Worm (Caenorhabditis elegans): Measurements from ENCODE around the gene nhr-43.

nhr-43 gene

DNA sequence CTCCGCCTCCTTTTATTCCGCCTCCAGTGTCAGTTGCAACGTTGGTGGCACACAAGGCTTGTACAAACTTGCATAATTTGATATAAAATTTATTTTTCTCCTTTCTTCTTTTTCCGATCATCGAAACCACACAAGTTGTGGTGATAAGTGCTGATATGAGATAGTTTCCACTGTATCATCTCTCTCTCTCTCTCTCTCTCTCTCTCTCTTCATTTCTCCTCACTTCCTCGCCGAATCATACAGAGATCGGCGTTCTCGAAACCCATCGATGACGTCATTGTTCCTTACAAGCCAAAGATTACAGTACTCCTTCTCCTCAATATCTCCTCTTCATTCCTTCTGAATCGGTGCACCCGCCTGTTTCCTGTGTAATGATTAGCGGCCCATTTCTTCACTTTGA is at the start of gene nhr-43:
Gene nhr-43 (plus strand): TSS at position 233 of the 400 bp plus-strand sequence.
- no peak for TF ChIP-seq nhr-11 (tag; optimal IDR thresholded peaks at IDR 0.05)
- peak; percentile 64 for TF ChIP-seq nhr-23 (tag; optimal IDR thresholded peaks at IDR 0.05)
- TF ChIP-seq pha-4 (tag; optimal IDR thresholded peaks at IDR 0.05): no peak
- TF ChIP-seq R02D3.7 (tag; optimal IDR thresholded peaks at IDR 0.05): no peak
- TF ChIP-seq nfya-1 (tag; optimal IDR thresholded peaks at IDR 0.05; ENCODE audit: insufficient read depth): peak; percentile 8
- TF ChIP-seq jun-1 (tag; optimal IDR thresholded peaks at IDR 0.05): no peak
- TF ChIP-seq pqm-1 (tag; optimal IDR thresholded peaks at IDR 0.05): no peak
- no peak for TF ChIP-seq nhr-12 (tag; optimal IDR thresholded peaks at IDR 0.05)
- peak; percentile 40 for TF ChIP-seq tbx-2 (tag; optimal IDR thresholded peaks at IDR 0.05)
- TF ChIP-seq ceh-9 (tag; optimal IDR thresholded peaks at IDR 0.05): no peak
- TF ChIP-seq fos-1 (tag; optimal IDR thresholded peaks at IDR 0.05): no peak
- TF ChIP-seq skn-1 (tag; optimal IDR thresholded peaks at IDR 0.05): no peak
- TF ChIP-seq hmg-11 (tag; optimal IDR thresholded peaks at IDR 0.05): no peak
- TF ChIP-seq nhr-25 (tag; optimal IDR thresholded peaks at IDR 0.05): peak; percentile 48
- TF ChIP-seq elt-3 (tag; optimal IDR thresholded peaks at IDR 0.05): peak in 1 of 3 experiments; percentile 72
- no peak for TF ChIP-seq daf-12 (tag; optimal IDR thresholded peaks at IDR 0.05)
- peak; percentile 98 for TF ChIP-seq nhr-43 (tag; optimal IDR thresholded peaks at IDR 0.05; ENCODE audit: poor library complexity, severe bottlenecking)
- no peak for TF ChIP-seq ztf-11 (tag; optimal IDR thresholded peaks at IDR 0.05)

DNA sequence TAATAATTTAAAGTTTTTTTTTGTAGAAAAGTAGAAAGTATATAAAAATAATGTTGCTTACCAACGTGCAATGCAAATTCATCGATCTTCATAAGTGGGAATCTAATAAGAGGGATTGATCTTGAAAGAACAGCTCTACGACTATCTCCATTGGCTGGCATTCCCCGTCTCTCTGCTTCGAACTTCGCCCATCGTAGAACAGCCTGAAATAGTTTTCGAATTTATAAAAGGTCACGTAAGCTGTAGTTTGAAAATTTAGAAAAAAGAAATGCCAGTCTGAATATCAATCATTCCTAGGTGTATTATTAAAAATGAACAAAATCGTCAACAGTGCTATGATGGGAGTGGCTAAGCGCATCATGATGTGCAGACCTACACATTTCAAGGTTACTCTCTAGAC is 47.5 kb upstream of the nhr-43 start, which contains the start of gene F38H4.5:
Gene F38H4.5 (plus strand): TSS at position 301 of the 400 bp plus-strand sequence.
- TF ChIP-seq ama-1 (optimal IDR thresholded peaks at IDR 0.05) (no peak), elt-3 (tag; optimal IDR thresholded peaks at IDR 0.05) (no peak), egl-27 (tag; optimal IDR thresholded peaks at IDR 0.05) (no peak), nhr-23 (tag; optimal IDR thresholded peaks at IDR 0.05) (no peak), ceh-28 (tag; optimal IDR thresholded peaks at IDR 0.05) (no peak), nhr-77 (tag; optimal IDR thresholded peaks at IDR 0.05) (no peak), nhr-12 (tag; optimal IDR thresholded peaks at IDR 0.05) (no peak), unc-39 (tag; optimal IDR thresholded peaks at IDR 0.05) (no peak), skn-1 (tag; optimal IDR thresholded peaks at IDR 0.05) (no peak)

DNA sequence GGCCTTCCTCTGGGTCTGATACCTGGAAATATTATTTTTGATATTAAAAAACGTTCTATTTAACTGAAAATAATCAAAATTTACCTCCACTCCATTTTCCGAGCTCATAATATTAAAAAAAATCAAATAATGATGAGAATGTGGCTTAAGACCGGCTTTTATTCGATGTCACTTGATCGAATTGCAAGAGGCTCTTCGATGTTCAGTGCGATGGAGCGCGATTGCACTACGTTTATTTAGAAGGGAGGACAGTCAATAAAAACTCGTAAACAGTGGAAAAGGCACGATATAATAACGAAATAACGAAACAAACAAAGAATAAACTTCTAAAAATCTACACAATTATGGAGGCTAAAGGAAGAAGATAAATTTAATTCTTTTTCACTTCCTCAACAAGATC is 44.6 kb upstream of the nhr-43 start, which contains the start of gene tag-30:
Gene tag-30 (minus strand): TSS at position 383 of the 400 bp plus-strand sequence.
- no peak for TF ChIP-seq elt-1 (tag; optimal IDR thresholded peaks at IDR 0.05)
- TF ChIP-seq ztf-4 (tag; optimal IDR thresholded peaks at IDR 0.05): no peak
- TF ChIP-seq hmg-11 (tag; optimal IDR thresholded peaks at IDR 0.05): no peak
- no peak for TF ChIP-seq jun-1 (tag; optimal IDR thresholded peaks at IDR 0.05)
- no peak for TF ChIP-seq fkh-10 (GFP tag; optimal IDR thresholded peaks at IDR 0.05)
- TF ChIP-seq ama-1 (optimal IDR thresholded peaks at IDR 0.05): no peak
- TF ChIP-seq aly-2 (tag; optimal IDR thresholded peaks at IDR 0.05): no peak
- TF ChIP-seq unc-39 (tag; optimal IDR thresholded peaks at IDR 0.05): no peak
- no peak for TF ChIP-seq nhr-67 (tag; optimal IDR thresholded peaks at IDR 0.05)
- peak; percentile 43 for TF ChIP-seq elt-2 (tag; optimal IDR thresholded peaks at IDR 0.05)
- TF ChIP-seq fkh-2 (tag; optimal IDR thresholded peaks at IDR 0.05): no peak
- TF ChIP-seq fos-1 (tag; optimal IDR thresholded peaks at IDR 0.05): no peak
- TF ChIP-seq nhr-23 (tag; optimal IDR thresholded peaks at IDR 0.05): peak; percentile 13
- no peak for TF ChIP-seq eor-1 (tag; optimal IDR thresholded peaks at IDR 0.05)
- TF ChIP-seq nhr-76 (tag; optimal IDR thresholded peaks at IDR 0.05): no peak
- TF ChIP-seq ZK546.5 (tag; optimal IDR thresholded peaks at IDR 0.05): no peak
- TF ChIP-seq lsy-12 (tag; optimal IDR thresholded peaks at IDR 0.05): no peak
- TF ChIP-seq snpc-4 (tag; optimal IDR thresholded peaks at IDR 0.05): peak; percentile 76
- no peak for TF ChIP-seq R02D3.7 (tag; optimal IDR thresholded peaks at IDR 0.05)
- no peak for TF ChIP-seq elt-3 (tag; optimal IDR thresholded peaks at IDR 0.05)
- no peak for TF ChIP-seq nhr-11 (tag; optimal IDR thresholded peaks at IDR 0.05)
- no peak for TF ChIP-seq nhr-77 (tag; optimal IDR thresholded peaks at IDR 0.05)
- TF ChIP-seq nhr-28 (tag; optimal IDR thresholded peaks at IDR 0.05): no peak
- no peak for TF ChIP-seq sea-2 (GFP tag; optimal IDR thresholded peaks at IDR 0.05)
- TF ChIP-seq unc-62 (GFP tag; optimal IDR thresholded peaks at IDR 0.05): no peak
- peak; percentile 10 for TF ChIP-seq nhr-43 (tag; optimal IDR thresholded peaks at IDR 0.05; ENCODE audit: poor library complexity, severe bottlenecking)
- no peak for TF ChIP-seq ceh-16 (tag; optimal IDR thresholded peaks at IDR 0.05)
- no peak for TF ChIP-seq ztf-11 (tag; optimal IDR thresholded peaks at IDR 0.05)
- peak; percentile 96 for TF ChIP-seq pha-4 (tag; optimal IDR thresholded peaks at IDR 0.05)
- peak; percentile 72 for TF ChIP-seq lin-15B (tag; optimal IDR thresholded peaks at IDR 0.05)
- TF ChIP-seq nhr-12 (tag; optimal IDR thresholded peaks at IDR 0.05): no peak
- no peak for TF ChIP-seq pqm-1 (tag; optimal IDR thresholded peaks at IDR 0.05)
- no peak for TF ChIP-seq ceh-9 (tag; optimal IDR thresholded peaks at IDR 0.05)
- no peak for TF ChIP-seq mdl-1 (tag; optimal IDR thresholded peaks at IDR 0.05)
- no peak for TF ChIP-seq skn-1 (tag; optimal IDR thresholded peaks at IDR 0.05)
- TF ChIP-seq ceh-82 (tag; optimal IDR thresholded peaks at IDR 0.05): no peak
- TF ChIP-seq egl-27 (tag; optimal IDR thresholded peaks at IDR 0.05): no peak
- TF ChIP-seq nhr-25 (tag; optimal IDR thresholded peaks at IDR 0.05): peak; percentile 24
- TF ChIP-seq zag-1 (tag; optimal IDR thresholded peaks at IDR 0.05): no peak
- no peak for TF ChIP-seq tbx-2 (tag; optimal IDR thresholded peaks at IDR 0.05)
- no peak for TF ChIP-seq nfya-1 (tag; optimal IDR thresholded peaks at IDR 0.05; ENCODE audit: insufficient read depth)
- no peak for TF ChIP-seq daf-12 (tag; optimal IDR thresholded peaks at IDR 0.05)
- no peak for TF ChIP-seq ceh-28 (tag; optimal IDR thresholded peaks at IDR 0.05)
- TF ChIP-seq mml-1 (tag; optimal IDR thresholded peaks at IDR 0.05): no peak
- TF ChIP-seq lin-39 (tag; optimal IDR thresholded peaks at IDR 0.05): peak; percentile 12
- no peak for TF ChIP-seq nhr-237 (tag; optimal IDR thresholded peaks at IDR 0.05)

Data from whole organism, L3 larva.